Worm (Caenorhabditis elegans) whole organism, L4 larva: ENCODE results near the gene best-1.
A peak's percentile ranks its signal among the peaks of the same experiment; 100 is the strongest.

ENCODE experiments used
- F10B5.3 ChIP-seq: sonication (generic microtip); optimal IDR thresholded peaks from 2 replicates; lab custom pipeline; 2016; ENCODE audit warnings: mild to moderate bottlenecking, missing genetic modification characterization, missing compliant biosample characterization
- F44E2.7 ChIP-seq: fragments of 200-800 bp; sonication (Bioruptor generic); IDR thresholded peaks from 2 replicates; pipeline ENCODE4 v2.1.2; 2022; ENCODE audit warnings: missing genetic modification characterization, missing compliant biosample characterization
- R02D3.7 ChIP-seq: fragments of 150-350 bp; sonication (generic microtip); optimal IDR thresholded peaks from 3 replicates; lab custom pipeline; 2014; ENCODE audit warnings: missing biosample characterization, missing genetic modification characterization
- T20F7.1 ChIP-seq: fragments of 200-800 bp; sonication (Bioruptor generic); optimal IDR thresholded peaks from 2 replicates; lab custom pipeline; 2018; ENCODE audit warnings: mild to moderate bottlenecking, missing genetic modification characterization, missing compliant biosample characterization
- T26A8.4 ChIP-seq: fragments of 200-800 bp; sonication (Bioruptor generic); IDR thresholded peaks from 2 replicates; pipeline ENCODE4 v1.3.6; 2022; ENCODE audit warnings: missing genetic modification characterization, missing compliant biosample characterization
- Y5F2A.4 ChIP-seq: fragments of 200-800 bp; sonication (Bioruptor generic); optimal IDR thresholded peaks from 2 replicates; lab custom pipeline; 2018; ENCODE audit warnings: mild to moderate bottlenecking, missing genetic modification characterization, missing compliant biosample characterization
- Y75B8A.6 ChIP-seq: fragments of 200-800 bp; sonication (Bioruptor generic); IDR thresholded peaks from 2 replicates; pipeline ENCODE4 v1.3.6; 2022; ENCODE audit warnings: missing genetic modification reagents, missing genetic modification characterization, missing compliant biosample characterization
- ZK546.5 ChIP-seq, 2 experiments: sonication (generic microtip); optimal IDR thresholded peaks; 2 replicates each; lab custom pipeline; 2017; ENCODE audit warnings: missing biosample characterization in 2 of 2, missing genetic modification characterization in 2 of 2
- aly-2 ChIP-seq: sonication (generic microtip); optimal IDR thresholded peaks from 2 replicates; lab custom pipeline; 2018; ENCODE audit warnings: missing biosample characterization, missing genetic modification characterization
- arid-1 ChIP-seq: fragments of 200-800 bp; sonication (Bioruptor generic); conservative IDR thresholded peaks from 2 replicates; pipeline ENCODE4 v1.3.6; 2022; ENCODE audit warnings: missing genetic modification reagents, missing genetic modification characterization, missing compliant biosample characterization
- ceh-20 ChIP-seq: fragments of 200-800 bp; sonication (Bioruptor generic); IDR thresholded peaks from 2 replicates; pipeline ENCODE4 v1.3.6; 2022; ENCODE audit warnings: missing genetic modification reagents, missing genetic modification characterization, missing compliant biosample characterization
- ces-1 ChIP-seq: fragments of 150-350 bp; sonication (generic microtip); optimal IDR thresholded peaks from 4 replicates; lab custom pipeline; 2014; ENCODE audit warnings: missing biosample characterization, missing genetic modification reagents, missing genetic modification characterization
- dmd-6 ChIP-seq: fragments of 200-800 bp; sonication (Bioruptor generic); IDR thresholded peaks from 2 replicates; pipeline ENCODE4 v1.3.6; 2022; ENCODE audit warnings: missing genetic modification reagents, missing genetic modification characterization, missing compliant biosample characterization
- dpl-1 ChIP-seq: fragments of 150-350 bp; optimal IDR thresholded peaks from 2 replicates; lab custom pipeline; 2014; ENCODE audit warnings: missing biosample characterization, missing genetic modification reagents, missing genetic modification characterization
- duxl-1 ChIP-seq: sonication (generic microtip); optimal IDR thresholded peaks from 2 replicates; lab custom pipeline; 2016; ENCODE audit warnings: mild to moderate bottlenecking, missing genetic modification characterization, moderate library complexity, missing compliant biosample characterization; ENCODE audit not compliant: poor library complexity
- dve-1 ChIP-seq: sonication (generic microtip); optimal IDR thresholded peaks from 2 replicates; lab custom pipeline; 2017; ENCODE audit warnings: antibody characterized with exemption, mild to moderate bottlenecking, missing genetic modification characterization, missing compliant biosample characterization; ENCODE audit not compliant: insufficient read depth
- egl-43 ChIP-seq: fragments of 200-800 bp; sonication (Bioruptor generic); IDR thresholded peaks from 2 replicates; pipeline ENCODE4 v1.3.6; 2022; ENCODE audit warnings: missing genetic modification reagents, missing genetic modification characterization, missing compliant biosample characterization
- gei-8 ChIP-seq: fragments of 200-800 bp; sonication (Bioruptor generic); optimal IDR thresholded peaks from 2 replicates; lab custom pipeline; 2018; ENCODE audit warnings: mild to moderate bottlenecking, missing genetic modification characterization, missing compliant biosample characterization
- hif-1 ChIP-seq, 2 experiments: sonication (generic microtip); optimal IDR thresholded peaks; 2 replicates each; lab custom pipeline; 2016 to 2017; ENCODE audit warnings: missing compliant biosample characterization in 2 of 2, missing genetic modification characterization in 2 of 2, missing genetic modification reagents in 2 of 2, missing genotype in 2 of 2, mild to moderate bottlenecking in 1 of 2
- hlh-11 ChIP-seq: fragments of 200-800 bp; sonication (Bioruptor generic); optimal IDR thresholded peaks from 2 replicates; lab custom pipeline; 2018; ENCODE audit warnings: mild to moderate bottlenecking, missing genetic modification characterization, missing compliant biosample characterization
- hlh-30 ChIP-seq: sonication (generic microtip); optimal IDR thresholded peaks from 2 replicates; lab custom pipeline; 2017; ENCODE audit warnings: antibody characterized with exemption, mild to moderate bottlenecking, missing genetic modification characterization, missing compliant biosample characterization; ENCODE audit not compliant: insufficient read depth
- jun-1 ChIP-seq: fragments of 150-350 bp; optimal IDR thresholded peaks from 2 replicates; lab custom pipeline; 2014; ENCODE audit warnings: missing biosample characterization, missing genetic modification reagents, missing genetic modification characterization
- lim-7 ChIP-seq: fragments of 200-800 bp; sonication (Bioruptor generic); IDR thresholded peaks from 2 replicates; pipeline ENCODE4 v1.3.6; 2022; ENCODE audit warnings: missing genetic modification characterization, missing compliant biosample characterization
- lin-1 ChIP-seq: fragments of 200-800 bp; sonication (Bioruptor generic); IDR thresholded peaks from 2 replicates; pipeline ENCODE4 v1.3.6; 2022; ENCODE audit warnings: missing genetic modification reagents, missing genetic modification characterization, missing compliant biosample characterization
- lin-15B ChIP-seq: fragments of 150-350 bp; sonication (generic microtip); optimal IDR thresholded peaks from 3 replicates; lab custom pipeline; 2014; ENCODE audit warnings: missing biosample characterization, missing genetic modification characterization
- lin-38 ChIP-seq: fragments of 200-800 bp; sonication (Bioruptor generic); IDR thresholded peaks from 2 replicates; pipeline ENCODE4 v1.3.6; 2022; ENCODE audit warnings: missing genetic modification reagents, missing genetic modification characterization, missing compliant biosample characterization
- madf-5 ChIP-seq, 2 experiments: fragments of 200-800 bp; sonication (Bioruptor generic); IDR thresholded peaks; 2 replicates each; pipeline ENCODE4 v1.3.6; 2022; ENCODE audit warnings: missing compliant biosample characterization in 2 of 2, missing genetic modification characterization in 2 of 2
- mdt-29 ChIP-seq: fragments of 200-800 bp; sonication (Bioruptor generic); IDR thresholded peaks from 2 replicates; pipeline ENCODE4 v1.3.6; 2022; ENCODE audit warnings: missing genetic modification reagents, missing genetic modification characterization, missing compliant biosample characterization
- mes-2 ChIP-seq: sonication (generic microtip); optimal IDR thresholded peaks from 2 replicates; lab custom pipeline; 2016; ENCODE audit warnings: missing genotype, mild to moderate bottlenecking, missing genetic modification characterization, missing compliant biosample characterization; ENCODE audit not compliant: poor library complexity, severe bottlenecking
- mxl-2 ChIP-seq: fragments of 200-800 bp; sonication (Bioruptor generic); conservative IDR thresholded peaks from 2 replicates; pipeline ENCODE4 v1.3.6; 2022; ENCODE audit warnings: missing genetic modification reagents, missing genetic modification characterization, missing compliant biosample characterization
- nhr-102 ChIP-seq: sonication (generic microtip); optimal IDR thresholded peaks from 2 replicates; lab custom pipeline; 2016; ENCODE audit warnings: mild to moderate bottlenecking, missing genetic modification characterization, moderate library complexity, missing compliant biosample characterization
- nhr-11 ChIP-seq: fragments of 150-350 bp; optimal IDR thresholded peaks from 2 replicates; lab custom pipeline; 2014; ENCODE audit warnings: missing biosample characterization, missing genetic modification characterization
- nhr-111 ChIP-seq: fragments of 200-800 bp; sonication (Bioruptor generic); optimal IDR thresholded peaks from 2 replicates; lab custom pipeline; 2018; ENCODE audit warnings: mild to moderate bottlenecking, missing genetic modification characterization, missing compliant biosample characterization
- nhr-237 ChIP-seq: sonication (generic microtip); optimal IDR thresholded peaks from 2 replicates; lab custom pipeline; 2017; ENCODE audit warnings: missing biosample characterization, missing genetic modification characterization
- nhr-28 ChIP-seq: fragments of 150-350 bp; optimal IDR thresholded peaks from 2 replicates; lab custom pipeline; 2014; ENCODE audit warnings: missing biosample characterization, missing genetic modification characterization
- nhr-6 ChIP-seq: fragments of 150-350 bp; optimal IDR thresholded peaks from 2 replicates; lab custom pipeline; 2014; ENCODE audit warnings: missing biosample characterization, missing genetic modification characterization
- saeg-2 ChIP-seq: fragments of 200-800 bp; sonication (Bioruptor generic); IDR thresholded peaks from 2 replicates; pipeline ENCODE4 v1.3.6; 2022; ENCODE audit warnings: missing genetic modification reagents, missing genetic modification characterization, missing compliant biosample characterization
- skn-1 ChIP-seq: fragments of 150-350 bp; optimal IDR thresholded peaks from 2 replicates; lab custom pipeline; 2014; ENCODE audit warnings: missing biosample characterization, missing genetic modification characterization
- spr-1 ChIP-seq: sonication (generic microtip); optimal IDR thresholded peaks from 2 replicates; lab custom pipeline; 2016; ENCODE audit warnings: mild to moderate bottlenecking, missing genetic modification characterization, missing compliant biosample characterization
- spr-3 ChIP-seq: fragments of 200-800 bp; sonication (Bioruptor generic); optimal IDR thresholded peaks from 2 replicates; lab custom pipeline; 2018; ENCODE audit warnings: mild to moderate bottlenecking, missing genetic modification characterization, missing compliant biosample characterization
- tag-97 ChIP-seq: fragments of 200-800 bp; sonication (Bioruptor generic); IDR thresholded peaks from 2 replicates; pipeline ENCODE4 v1.3.6; 2022; ENCODE audit warnings: missing genetic modification characterization, missing compliant biosample characterization
- zfp-2 ChIP-seq: sonication (generic microtip); optimal IDR thresholded peaks from 2 replicates; lab custom pipeline; 2016; ENCODE audit warnings: mild to moderate bottlenecking, missing genetic modification characterization, missing compliant biosample characterization
- zfp-3 ChIP-seq: fragments of 200-800 bp; sonication (Bioruptor generic); conservative IDR thresholded peaks from 2 replicates; pipeline ENCODE4 v1.3.6; 2022; ENCODE audit warnings: missing genetic modification reagents, missing genetic modification characterization, missing compliant biosample characterization
- zip-11 ChIP-seq: fragments of 200-800 bp; sonication (Bioruptor generic); IDR thresholded peaks from 2 replicates; pipeline ENCODE4 v1.3.6; 2022; ENCODE audit warnings: missing genetic modification characterization, missing compliant biosample characterization
- ztf-11 ChIP-seq: fragments of 150-350 bp; optimal IDR thresholded peaks from 2 replicates; lab custom pipeline; 2014; ENCODE audit warnings: missing biosample characterization, missing genetic modification characterization
- ztf-7 ChIP-seq: fragments of 150-350 bp; optimal IDR thresholded peaks from 2 replicates; lab custom pipeline; 2014; ENCODE audit warnings: missing biosample characterization, missing genetic modification characterization

Gene best-1

DNA sequence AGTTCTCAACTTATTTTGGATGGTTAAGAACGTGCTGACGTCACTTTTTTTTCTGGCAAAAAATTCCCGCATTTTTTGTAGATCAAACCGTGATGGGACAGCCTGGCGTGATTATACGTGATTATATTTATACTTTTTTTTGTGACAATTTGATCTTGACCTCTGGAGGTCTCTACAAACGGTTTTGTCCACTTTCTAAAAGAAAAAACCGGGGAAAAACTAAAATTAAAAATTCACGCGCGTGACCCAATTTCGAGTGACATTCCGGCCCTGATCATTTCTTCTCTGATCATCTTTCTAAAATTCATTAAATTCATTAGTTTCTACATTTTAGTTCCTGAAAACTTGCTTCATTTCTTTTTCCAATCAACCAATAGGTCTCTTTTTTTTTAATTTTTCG, 4.7 kb downstream of the best-1 start, which contains the start of gene rde-11:
Gene rde-11 (plus strand): TSS at position 301 of the 400 bp plus-strand sequence.
- no peak for TF ChIP-seq lin-1 (GFP tag; lab: Robert Waterston, UW)
- no peak for TF ChIP-seq spr-1 (tag; lab: Kevin White, UChicago)
- no peak for TF ChIP-seq nhr-111 (GFP tag; lab: Kevin White, UChicago)
- no peak for TF ChIP-seq zfp-2 (tag; lab: Kevin White, UChicago)
- TF ChIP-seq hlh-11 (tag; lab: Kevin White, UChicago) = no peak
- no peak for TF ChIP-seq Y75B8A.6 (GFP tag; lab: Robert Waterston, UW)
- TF ChIP-seq dpl-1 (GFP tag; lab: Kevin White, UChicago) = no peak
- no peak for TF ChIP-seq Y5F2A.4 (GFP tag; lab: Kevin White, UChicago)
- no peak for TF ChIP-seq nhr-237 (tag; lab: Kevin White, UChicago)
- TF ChIP-seq aly-2 (tag; lab: Kevin White, UChicago) = no peak
- TF ChIP-seq mxl-2 = no peak
- no peak for TF ChIP-seq jun-1 (tag; lab: Kevin White, UChicago)
- no peak for TF ChIP-seq ztf-7 (tag; lab: Kevin White, UChicago)
- no peak for TF ChIP-seq nhr-11
- TF ChIP-seq madf-5 (GFP tag; IDR thresholded peaks at IDR 0.05; lab: Robert Waterston, UW) = no peak
- TF ChIP-seq ces-1 (GFP tag; lab: Kevin White, UChicago) = no peak
- no peak for TF ChIP-seq lin-15B (tag; lab: Kevin White, UChicago)
- TF ChIP-seq, all 104 proteins: peak for 0

DNA sequence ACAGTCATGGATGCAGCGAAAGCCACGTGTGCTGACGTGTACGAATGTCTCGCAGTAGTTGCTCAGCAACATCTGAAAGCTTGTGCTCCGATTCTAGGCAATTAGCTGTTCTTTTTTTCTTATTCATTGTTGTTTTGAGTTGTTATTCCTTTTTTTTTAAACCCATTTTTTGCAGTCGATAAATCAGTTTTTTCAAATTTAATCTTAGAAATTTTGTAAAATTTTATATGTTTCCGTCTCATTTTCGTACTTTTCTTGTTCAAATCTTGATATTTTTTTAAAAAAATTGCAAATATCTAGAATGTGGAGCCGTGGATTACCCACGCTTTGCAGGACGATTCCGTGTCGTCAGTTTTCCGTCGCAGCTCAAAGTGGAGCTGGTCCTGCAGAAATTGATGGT, 9.2 kb downstream of the best-1 start, which contains the start of gene fask-1:
Gene fask-1 (plus strand): TSS at position 301 of the 400 bp plus-strand sequence.
- TF ChIP-seq nhr-102 (tag; lab: Kevin White, UChicago) = no peak
- no peak for TF ChIP-seq zfp-3
- 0 out of 2 replicates have a peak, but pooled peaks have one; percentile 39 for TF ChIP-seq lin-38 (GFP tag; lab: Robert Waterston, UW)
- no peak for TF ChIP-seq mdt-29
- TF ChIP-seq arid-1 (GFP tag; lab: Robert Waterston, UW) = no peak
- no peak for TF ChIP-seq ZK546.5 (tag; optimal IDR thresholded peaks at IDR 0.05; lab: Kevin White, UChicago)
- no peak for TF ChIP-seq lim-7 (GFP tag; lab: Robert Waterston, UW)
- TF ChIP-seq R02D3.7 (tag; lab: Kevin White, UChicago) = no peak
- TF ChIP-seq F10B5.3 (tag; lab: Kevin White, UChicago) = no peak

DNA sequence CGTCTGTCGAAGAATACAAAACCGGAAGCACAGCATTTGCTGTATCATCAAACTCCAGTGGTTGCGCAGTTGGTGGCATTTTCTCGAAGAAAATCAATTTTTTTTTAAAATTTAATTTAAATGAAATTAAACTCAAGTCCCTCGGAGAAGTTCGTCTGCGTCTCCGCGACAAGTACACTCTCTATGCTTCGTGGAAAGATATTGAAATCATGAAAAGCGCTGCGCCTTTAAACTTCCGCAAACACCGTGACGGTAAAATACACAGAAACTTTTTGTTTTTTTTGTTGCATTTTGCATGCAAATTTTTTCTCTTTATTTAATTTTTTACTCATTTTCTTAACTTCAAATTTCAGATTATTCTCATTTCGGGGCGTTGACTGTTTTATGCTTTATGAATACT, 10.9 kb downstream of the best-1 start, which contains the start of the genes dli-1, tin-9.2 and exos-4.1:
Gene dli-1 (minus strand): TSS at position 141 of the 400 bp plus-strand sequence.
Gene tin-9.2 (plus strand): TSS at position 344 of the 400 bp plus-strand sequence.
Gene exos-4.1 (plus strand): TSS at position 348 of the 400 bp plus-strand sequence.
- TF ChIP-seq F44E2.7 (GFP tag; lab: Robert Waterston, UW) = no peak
- TF ChIP-seq mdt-29 = no peak
- TF ChIP-seq dmd-6 (GFP tag; lab: Robert Waterston, UW) = no peak
- peak; percentile 42 for TF ChIP-seq nhr-6 (tag; lab: Kevin White, UChicago)
- no peak for TF ChIP-seq egl-43 (GFP tag; lab: Robert Waterston, UW)
- no peak for TF ChIP-seq tag-97
- TF ChIP-seq jun-1 (tag; lab: Kevin White, UChicago) = no peak
- no peak for TF ChIP-seq zip-11 (GFP tag; lab: Robert Waterston, UW)
- peak; percentile 44 for TF ChIP-seq dve-1 (tag; lab: Kevin White, UChicago)
- TF ChIP-seq lin-1 (GFP tag; lab: Robert Waterston, UW) = no peak
- TF ChIP-seq nhr-111 (GFP tag; lab: Kevin White, UChicago) = no peak
- TF ChIP-seq aly-2 (tag; lab: Kevin White, UChicago) = no peak
- TF ChIP-seq lin-15B (tag; lab: Kevin White, UChicago) = no peak
- no peak for TF ChIP-seq T26A8.4 (GFP tag; lab: Robert Waterston, UW)
- TF ChIP-seq skn-1 = no peak
- no peak for TF ChIP-seq gei-8 (GFP tag; lab: Kevin White, UChicago)
- no peak for TF ChIP-seq ztf-11 (tag; lab: Kevin White, UChicago)
- TF ChIP-seq saeg-2 (GFP tag; lab: Robert Waterston, UW) = no peak
- TF ChIP-seq spr-1 (tag; lab: Kevin White, UChicago) = no peak
- no peak for TF ChIP-seq spr-3 (GFP tag; lab: Kevin White, UChicago)
- TF ChIP-seq nhr-28 (tag; lab: Kevin White, UChicago) = no peak
- no peak for TF ChIP-seq T20F7.1 (GFP tag; lab: Kevin White, UChicago)
- TF ChIP-seq mes-2 (tag; lab: Kevin White, UChicago) = peak; percentile 80
- peak in 1 of 2 experiments; percentile 15 for TF ChIP-seq hif-1 (tag; optimal IDR thresholded peaks at IDR 0.05; lab: Kevin White, UChicago)
- no peak for TF ChIP-seq ceh-20 (GFP tag; lab: Robert Waterston, UW)
- TF ChIP-seq zfp-3 = no peak
- no peak for TF ChIP-seq zfp-2 (tag; lab: Kevin White, UChicago)
- peak; percentile 33 for TF ChIP-seq duxl-1 (tag; lab: Kevin White, UChicago)
- no peak for TF ChIP-seq Y75B8A.6 (GFP tag; lab: Robert Waterston, UW)
- peak; percentile 46 for TF ChIP-seq hlh-30 (tag; lab: Kevin White, UChicago)
- TF ChIP-seq Y5F2A.4 (GFP tag; lab: Kevin White, UChicago) = no peak
